Fruit fly (Drosophila melanogaster) whole organism, embryonic: ENCODE data around the gene CG17029.
A peak's percentile ranks its signal among the peaks of the same experiment; 100 is the strongest.

Source experiments
- Atf-2 ChIP-seq: fragments of 200-800 bp; sonication (Bioruptor generic); optimal IDR thresholded peaks from 2 replicates; lab custom pipeline; 2016; ENCODE audit warnings: missing biosample characterization, missing genetic modification characterization
- Atf6 ChIP-seq: fragments of 200-800 bp; sonication (Bioruptor generic); IDR thresholded peaks from 2 replicates; pipeline ENCODE4 v1.3.6; 2022; ENCODE audit warnings: missing biosample characterization, missing genetic modification characterization
- Bgb ChIP-seq: fragments of 200-800 bp; sonication (Bioruptor generic); IDR thresholded peaks from 2 replicates; pipeline ENCODE4 v1.3.6; 2022; ENCODE audit warnings: missing biosample characterization, missing genetic modification characterization; ENCODE audit not compliant: partially characterized antibody
- CG10366 ChIP-seq: fragments of 200-800 bp; sonication (Bioruptor generic); IDR thresholded peaks from 2 replicates; pipeline ENCODE4 v1.3.6; 2022; ENCODE audit warnings: missing biosample characterization, missing genetic modification characterization
- CG10543 ChIP-seq: fragments of 200-800 bp; sonication (Bioruptor generic); optimal IDR thresholded peaks from 3 replicates; lab custom pipeline; 2017; ENCODE audit warnings: missing biosample characterization, mild to moderate bottlenecking, missing genetic modification characterization, moderate library complexity
- CG12219 ChIP-seq: fragments of 200-800 bp; sonication (Bioruptor generic); optimal IDR thresholded peaks from 3 replicates; lab custom pipeline; 2018; ENCODE audit warnings: missing biosample characterization, mild to moderate bottlenecking, missing genetic modification characterization
- CG12769 ChIP-seq: fragments of 200-800 bp; sonication (Bioruptor generic); optimal IDR thresholded peaks from 2 replicates; lab custom pipeline; 2019; ENCODE audit warnings: missing biosample characterization, mild to moderate bottlenecking, missing genetic modification characterization, moderate library complexity
- CG12942 ChIP-seq: fragments of 200-800 bp; sonication (Bioruptor generic); optimal IDR thresholded peaks from 3 replicates; lab custom pipeline; 2016; ENCODE audit warnings: missing biosample characterization, missing genetic modification characterization
- CG13424 ChIP-seq: fragments of 200-800 bp; sonication (Bioruptor generic); optimal IDR thresholded peaks from 2 replicates; lab custom pipeline; 2019; ENCODE audit warnings: missing biosample characterization, mild to moderate bottlenecking, missing genetic modification characterization, moderate library complexity
- CG15696 ChIP-seq: fragments of 200-800 bp; sonication (Bioruptor generic); optimal IDR thresholded peaks from 2 replicates; lab custom pipeline; 2019; ENCODE audit warnings: missing biosample characterization, mild to moderate bottlenecking, missing genetic modification characterization, moderate library complexity
- CG17328 ChIP-seq: fragments of 200-800 bp; sonication (Bioruptor generic); IDR thresholded peaks from 2 replicates; pipeline ENCODE4 v1.3.6; 2022; ENCODE audit warnings: missing biosample characterization, missing genetic modification characterization
- CG1792 ChIP-seq: fragments of 200-800 bp; sonication (Bioruptor generic); optimal IDR thresholded peaks from 2 replicates; lab custom pipeline; 2016; ENCODE audit warnings: missing biosample characterization, missing genetic modification characterization
- CG2129 ChIP-seq: fragments of 200-800 bp; sonication (Bioruptor generic); IDR thresholded peaks from 2 replicates; pipeline ENCODE4 v1.3.6; 2022; ENCODE audit warnings: missing biosample characterization, missing genetic modification characterization; ENCODE audit not compliant: partially characterized antibody
- CG2889 ChIP-seq: fragments of 200-800 bp; sonication (Bioruptor generic); IDR thresholded peaks from 3 replicates; pipeline ENCODE4 v1.3.6; 2022; ENCODE audit warnings: missing biosample characterization, missing genetic modification characterization
- CG30431 ChIP-seq: fragments of 200-800 bp; sonication (Bioruptor generic); optimal IDR thresholded peaks from 2 replicates; lab custom pipeline; 2017; ENCODE audit warnings: missing biosample characterization, missing genetic modification characterization
- CG31388 ChIP-seq: fragments of 200-800 bp; sonication (Bioruptor generic); optimal IDR thresholded peaks from 2 replicates; lab custom pipeline; 2016; ENCODE audit warnings: missing biosample characterization, missing genetic modification characterization
- CG34422 ChIP-seq: fragments of 200-800 bp; sonication (Bioruptor generic); IDR thresholded peaks from 3 replicates; pipeline ENCODE4 v1.3.6; 2022; ENCODE audit warnings: missing biosample characterization, missing genetic modification characterization
- CG3726 ChIP-seq: fragments of 200-800 bp; sonication (Bioruptor generic); IDR thresholded peaks from 3 replicates; pipeline ENCODE4, ENCODE4 v1.3.6; 2022; ENCODE audit warnings: missing biosample characterization, missing genetic modification characterization
- CG3838 ChIP-seq: fragments of 200-800 bp; sonication (Bioruptor generic); optimal IDR thresholded peaks from 3 replicates; lab custom pipeline; 2016; ENCODE audit warnings: missing biosample characterization, missing genetic modification characterization
- CG7963 ChIP-seq: fragments of 200-800 bp; sonication (Bioruptor generic); IDR thresholded peaks from 3 replicates; pipeline ENCODE4 v1.3.6; 2022; ENCODE audit warnings: missing biosample characterization, missing genetic modification characterization; ENCODE audit not compliant: partially characterized antibody
- CG8281 ChIP-seq: fragments of 200-800 bp; sonication (Bioruptor generic); optimal IDR thresholded peaks from 2 replicates; lab custom pipeline; 2018; ENCODE audit warnings: missing biosample characterization, mild to moderate bottlenecking, missing genetic modification characterization, moderate library complexity
- CG8924 ChIP-seq: fragments of 200-800 bp; optimal IDR thresholded peaks from 3 replicates; lab custom pipeline; 2019; ENCODE audit warnings: missing biosample characterization, mild to moderate bottlenecking, missing genetic modification characterization, moderate library complexity
- CG9876 ChIP-seq: fragments of 200-800 bp; sonication (Bioruptor generic); optimal IDR thresholded peaks from 2 replicates; lab custom pipeline; 2016; ENCODE audit warnings: missing biosample characterization, missing genetic modification characterization
- D19B ChIP-seq: fragments of 200-800 bp; sonication (Bioruptor generic); optimal IDR thresholded peaks from 2 replicates; lab custom pipeline; 2017; ENCODE audit warnings: missing biosample characterization, mild to moderate bottlenecking, missing genetic modification characterization
- Dp ChIP-seq: fragments of 200-800 bp; sonication (Bioruptor generic); optimal IDR thresholded peaks from 2 replicates; lab custom pipeline; 2018; ENCODE audit warnings: missing biosample characterization, mild to moderate bottlenecking, missing genetic modification characterization, moderate library complexity
- Elba2 ChIP-seq: fragments of 200-800 bp; sonication (Bioruptor generic); optimal IDR thresholded peaks from 3 replicates; lab custom pipeline; 2016; ENCODE audit warnings: missing biosample characterization, missing genetic modification characterization
- Hmx ChIP-seq: fragments of 200-800 bp; sonication (Bioruptor generic); optimal IDR thresholded peaks from 2 replicates; lab custom pipeline; 2016; ENCODE audit warnings: missing biosample characterization, missing genetic modification characterization
- Lim3 ChIP-seq: fragments of 200-800 bp; sonication (Bioruptor generic); IDR thresholded peaks from 2 replicates; pipeline ENCODE4 v1.3.6; 2022; ENCODE audit warnings: missing biosample characterization, missing genetic modification characterization
- Max ChIP-seq: fragments of 200-800 bp; sonication (Bioruptor generic); optimal IDR thresholded peaks from 2 replicates; lab custom pipeline; 2016; ENCODE audit warnings: missing biosample characterization, mild to moderate bottlenecking, missing genetic modification characterization
- Mrtf ChIP-seq: fragments of 200-800 bp; sonication (Bioruptor generic); IDR thresholded peaks from 3 replicates; pipeline ENCODE4 v1.3.6; 2022; ENCODE audit warnings: missing biosample characterization, missing genetic modification characterization
- NK7.1 ChIP-seq: fragments of 200-800 bp; sonication (Bioruptor generic); optimal IDR thresholded peaks from 3 replicates; lab custom pipeline; 2016; ENCODE audit warnings: missing biosample characterization, missing genetic modification characterization
- Nf-YA ChIP-seq: fragments of 200-800 bp; sonication (Bioruptor generic); IDR thresholded peaks from 2 replicates; pipeline ENCODE4 v1.3.6; 2022; ENCODE audit warnings: missing biosample characterization, missing genetic modification characterization
- PHDP ChIP-seq: fragments of 200-800 bp; sonication (Bioruptor generic); optimal IDR thresholded peaks from 3 replicates; lab custom pipeline; 2018; ENCODE audit warnings: missing biosample characterization, mild to moderate bottlenecking, missing genetic modification characterization, moderate library complexity
- Scr ChIP-seq: fragments of 200-800 bp; sonication (Bioruptor generic); IDR thresholded peaks from 2 replicates; pipeline ENCODE4 v1.3.6; 2022; ENCODE audit warnings: missing biosample characterization, missing genetic modification characterization; ENCODE audit not compliant: partially characterized antibody
- ap ChIP-seq: fragments of 200-800 bp; sonication (Bioruptor generic); IDR thresholded peaks from 2 replicates; pipeline ENCODE4 v1.3.6; 2022; ENCODE audit warnings: missing biosample characterization, missing genetic modification characterization
- az2 ChIP-seq: fragments of 200-800 bp; sonication (Bioruptor generic); optimal IDR thresholded peaks from 3 replicates; lab custom pipeline; 2016; ENCODE audit warnings: missing biosample characterization, missing genetic modification characterization
- bab2 ChIP-seq: fragments of 200-800 bp; sonication (Bioruptor generic); optimal IDR thresholded peaks from 2 replicates; lab custom pipeline; 2016; ENCODE audit warnings: missing biosample characterization, missing genetic modification characterization
- bsh ChIP-seq, 2 experiments: fragments of 200-800 bp; sonication (Bioruptor generic); optimal IDR thresholded peaks; 2 replicates each; lab custom pipeline; 2017 to 2018; ENCODE audit warnings: mild to moderate bottlenecking in 2 of 2, missing biosample characterization in 2 of 2, missing genetic modification characterization in 2 of 2, moderate library complexity in 1 of 2
- chif ChIP-seq, 2 experiments: fragments of 200-800 bp; sonication (Bioruptor generic); optimal IDR thresholded peaks; 3 replicates each; lab custom pipeline; 2016; ENCODE audit warnings: missing biosample characterization in 2 of 2, missing genetic modification characterization in 2 of 2
- crol ChIP-seq: fragments of 200-800 bp; sonication (Bioruptor generic); IDR thresholded peaks from 2 replicates; pipeline ENCODE4 v1.3.6; 2022; ENCODE audit warnings: missing biosample characterization, missing genetic modification characterization
- disco-r ChIP-seq: fragments of 200-800 bp; sonication (Bioruptor generic); optimal IDR thresholded peaks from 2 replicates; lab custom pipeline; 2016; ENCODE audit warnings: missing biosample characterization, missing genetic modification characterization
- ftz-f1 ChIP-seq: fragments of 200-800 bp; sonication (Bioruptor generic); optimal IDR thresholded peaks from 2 replicates; lab custom pipeline; 2016; ENCODE audit warnings: missing biosample characterization, missing genetic modification characterization
- fu2 ChIP-seq: fragments of 200-800 bp; sonication (Bioruptor generic); optimal IDR thresholded peaks from 2 replicates; lab custom pipeline; 2016; ENCODE audit warnings: missing biosample characterization, missing genetic modification characterization
- gfzf ChIP-seq: fragments of 200-800 bp; sonication (Bioruptor generic); optimal IDR thresholded peaks from 2 replicates; lab custom pipeline; 2016; ENCODE audit warnings: missing biosample characterization, mild to moderate bottlenecking, missing genetic modification characterization, moderate library complexity
- h ChIP-seq: fragments of >200 bp; optimal IDR thresholded peaks from 2 replicates; lab custom pipeline; 2017
- kni ChIP-seq: fragments of 200-800 bp; sonication (Bioruptor generic); optimal IDR thresholded peaks from 3 replicates; lab custom pipeline; 2017; ENCODE audit warnings: mild to moderate bottlenecking, missing biosample characterization, missing genetic modification reagents, missing genetic modification characterization
- lab ChIP-seq: fragments of 200-800 bp; sonication (Bioruptor generic); optimal IDR thresholded peaks from 3 replicates; lab custom pipeline; 2017; ENCODE audit warnings: missing biosample characterization, missing genetic modification characterization, mild to moderate bottlenecking, moderate library complexity, missing genetic modification reagents
- lilli ChIP-seq: fragments of 200-800 bp; sonication (Bioruptor generic); optimal IDR thresholded peaks from 3 replicates; lab custom pipeline; 2016; ENCODE audit warnings: missing biosample characterization, missing genetic modification characterization
- luna ChIP-seq: fragments of 200-800 bp; sonication (Bioruptor generic); optimal IDR thresholded peaks from 2 replicates; lab custom pipeline; 2016; ENCODE audit warnings: missing biosample characterization, missing genetic modification characterization
- sisA ChIP-seq: fragments of 200-800 bp; sonication (Bioruptor generic); IDR thresholded peaks from 2 replicates; pipeline ENCODE4 v1.3.6; 2022; ENCODE audit warnings: missing biosample characterization, missing genetic modification characterization
- vvl ChIP-seq: fragments of 200-800 bp; sonication (Bioruptor generic); IDR thresholded peaks from 2 replicates; pipeline ENCODE4 v1.3.6; 2022; ENCODE audit warnings: missing biosample characterization, missing genetic modification characterization

The CG17029 gene

dm6 chr3L:15956448-15957010 is 20.1 kb upstream of the CG17029 start, which contains the start of gene elgi (continued):
- TF ChIP-seq CG10366 (GFP tag; lab: Robert Waterston, UW) (0 out of 2 replicates have a peak, but pooled peaks have one; percentile 41), crol (GFP tag; lab: Robert Waterston, UW) (no peak), fu2 (GFP tag; lab: Kevin White, UChicago) (peak; percentile 58), sisA (GFP tag; lab: Robert Waterston, UW) (0 out of 2 replicates have a peak, but pooled peaks have one; percentile 25), CG12219 (GFP tag; lab: Kevin White, UChicago) (no peak), Scr (peak; percentile 22), CG1792 (GFP tag; lab: Kevin White, UChicago) (peak; percentile 64), CG15696 (tag; lab: Kevin White, UChicago) (no peak), vvl (GFP tag; lab: Robert Waterston, UW) (peak; percentile 61), Atf-2 (GFP tag; lab: Kevin White, UChicago) (peak; percentile 26), Max (GFP tag; lab: Kevin White, UChicago) (peak; percentile 43), PHDP (tag; lab: Kevin White, UChicago) (peak; percentile 34), bsh (GFP tag; optimal IDR thresholded peaks at IDR 0.05; lab: Kevin White, UChicago) (peak in 1 of 2 experiments; percentile 1), CG12942 (GFP tag; lab: Kevin White, UChicago) (peak; percentile 51), disco-r (GFP tag; lab: Kevin White, UChicago) (peak; percentile 22), CG3726 (GFP tag; lab: Robert Waterston, UW) (no peak), Elba2 (GFP tag; lab: Kevin White, UChicago) (peak; percentile 11), Hmx (GFP tag; lab: Kevin White, UChicago) (no peak), CG2889 (no peak), CG7963 (no peak), CG3838 (no peak), NK7.1 (GFP tag; lab: Kevin White, UChicago) (no peak), Lim3 (GFP tag; lab: Robert Waterston, UW) (no peak), CG9876 (peak; percentile 44), CG34422 (GFP tag; lab: Robert Waterston, UW) (peak; percentile 46; the same call in 1 of the 3 replicates), CG8924 (peak; percentile 4), Dp (GFP tag; lab: Kevin White, UChicago) (peak; percentile 8), gfzf (GFP tag; lab: Kevin White, UChicago) (peak; percentile 17), CG10543 (GFP tag; lab: Kevin White, UChicago) (peak; percentile 20), bab2 (peak; percentile 54), lilli (GFP tag; lab: Kevin White, UChicago) (peak; percentile 74), CG8281 (tag; lab: Kevin White, UChicago) (no peak), D19B (no peak), ftz-f1 (GFP tag; lab: Kevin White, UChicago) (no peak), kni (GFP tag; lab: Kevin White, UChicago) (no peak), Bgb (GFP tag; lab: Robert Waterston, UW) (no peak), CG17328 (GFP tag; lab: Robert Waterston, UW) (no peak), luna (GFP tag; lab: Kevin White, UChicago) (peak; percentile 2), CG2129 (no peak), CG31388 (GFP tag; lab: Kevin White, UChicago) (no peak), Atf6 (GFP tag; lab: Robert Waterston, UW) (peak; percentile 28; the same call in 1 of the 2 replicates), CG13424 (tag; lab: Kevin White, UChicago) (peak; percentile 3), lab (peak; percentile 73), CG30431 (GFP tag; lab: Kevin White, UChicago) (no peak), az2 (GFP tag; lab: Kevin White, UChicago) (peak; percentile 36), Mrtf (GFP tag; lab: Robert Waterston, UW) (no peak), CG12769 (tag; lab: Kevin White, UChicago) (peak; percentile 58), chif (GFP tag; optimal IDR thresholded peaks at IDR 0.05; lab: Kevin White, UChicago) (peak; percentile 35 to 63), Nf-YA (GFP tag; lab: Robert Waterston, UW) (no peak), ap (GFP tag; lab: Robert Waterston, UW) (no peak), h (lab: Kevin White, UChicago) (no peak)
